Fruit fly (Drosophila melanogaster) whole organism, embryonic: ENCODE data around the gene CG6791.

Experiments
- Atf6 ChIP-seq: fragments of 200-800 bp; sonication (Bioruptor generic); IDR thresholded peaks from 2 replicates; pipeline ENCODE4 v1.3.6; 2022; ENCODE audit warnings: missing biosample characterization, missing genetic modification characterization
- CG10274 ChIP-seq: fragments of 200-800 bp; sonication (Bioruptor generic); optimal IDR thresholded peaks from 3 replicates; lab custom pipeline; 2017; ENCODE audit warnings: missing biosample characterization, mild to moderate bottlenecking, missing genetic modification characterization
- CG11723 ChIP-seq: fragments of 200-800 bp; sonication (Bioruptor generic); optimal IDR thresholded peaks from 2 replicates; lab custom pipeline; 2017; ENCODE audit warnings: missing biosample characterization, mild to moderate bottlenecking, missing genetic modification characterization
- CG14710 ChIP-seq: fragments of 200-800 bp; sonication (Bioruptor generic); optimal IDR thresholded peaks from 3 replicates; lab custom pipeline; 2019; ENCODE audit warnings: missing biosample characterization, mild to moderate bottlenecking, missing genetic modification characterization, moderate library complexity
- CG16813 ChIP-seq: fragments of 200-800 bp; sonication (Bioruptor generic); IDR thresholded peaks from 3 replicates; pipeline ENCODE4 v1.3.6; 2022; ENCODE audit warnings: missing biosample characterization, missing genetic modification characterization; ENCODE audit not compliant: partially characterized antibody
- CG16863 ChIP-seq: fragments of 200-800 bp; sonication (Bioruptor generic); optimal IDR thresholded peaks from 3 replicates; lab custom pipeline; 2016; ENCODE audit warnings: missing biosample characterization, missing genetic modification characterization
- CG17829 ChIP-seq: fragments of 200-800 bp; optimal IDR thresholded peaks from 2 replicates; lab custom pipeline; 2019; ENCODE audit warnings: missing biosample characterization, mild to moderate bottlenecking, missing genetic modification characterization, moderate library complexity
- CG17912 ChIP-seq: fragments of 200-800 bp; sonication (Bioruptor generic); optimal IDR thresholded peaks from 2 replicates; lab custom pipeline; 2018; ENCODE audit warnings: missing biosample characterization, mild to moderate bottlenecking, missing genetic modification characterization
- CG18619 ChIP-seq: fragments of 200-800 bp; sonication (Bioruptor generic); optimal IDR thresholded peaks from 3 replicates; lab custom pipeline; 2017; ENCODE audit warnings: missing biosample characterization, mild to moderate bottlenecking, missing genetic modification characterization
- CG2116 ChIP-seq: fragments of 200-800 bp; sonication (Bioruptor generic); optimal IDR thresholded peaks from 3 replicates; lab custom pipeline; 2018; ENCODE audit warnings: missing biosample characterization, mild to moderate bottlenecking, missing genetic modification characterization
- CG31224 ChIP-seq: fragments of 200-800 bp; sonication (Bioruptor generic); IDR thresholded peaks from 2 replicates; pipeline ENCODE4 v1.3.6; 2022; ENCODE audit warnings: missing biosample characterization, missing genetic modification characterization
- CG4820 ChIP-seq: fragments of 200-800 bp; sonication (Bioruptor generic); optimal IDR thresholded peaks from 3 replicates; lab custom pipeline; 2016; ENCODE audit warnings: missing biosample characterization, missing genetic modification characterization
- CG6791 ChIP-seq: fragments of 200-800 bp; sonication (Bioruptor generic); IDR thresholded peaks from 3 replicates; pipeline ENCODE4 v1.3.6; 2022; ENCODE audit warnings: missing biosample characterization, missing genetic modification characterization; ENCODE audit not compliant: partially characterized antibody
- CG8924 ChIP-seq: fragments of 200-800 bp; optimal IDR thresholded peaks from 3 replicates; lab custom pipeline; 2019; ENCODE audit warnings: missing biosample characterization, mild to moderate bottlenecking, missing genetic modification characterization, moderate library complexity
- CTCF ChIP-seq: fragments of 200-800 bp; sonication (Bioruptor generic); optimal IDR thresholded peaks from 2 replicates; lab custom pipeline; 2017; ENCODE audit warnings: missing biosample characterization, mild to moderate bottlenecking, missing genetic modification characterization, moderate library complexity
- Dip3 ChIP-seq: fragments of 200-800 bp; sonication (Bioruptor generic); optimal IDR thresholded peaks from 3 replicates; lab custom pipeline; 2016; ENCODE audit warnings: missing biosample characterization, missing genetic modification characterization
- Dll ChIP-seq: fragments of 200-800 bp; sonication (Bioruptor generic); IDR thresholded peaks from 4 replicates; pipeline ENCODE4 v1.3.6; 2022; ENCODE audit warnings: missing biosample characterization, missing genetic modification characterization; ENCODE audit not compliant: partially characterized antibody
- Dp ChIP-seq: fragments of 200-800 bp; sonication (Bioruptor generic); optimal IDR thresholded peaks from 2 replicates; lab custom pipeline; 2018; ENCODE audit warnings: missing biosample characterization, mild to moderate bottlenecking, missing genetic modification characterization, moderate library complexity
- HLH54F ChIP-seq: fragments of 200-800 bp; sonication (Bioruptor generic); optimal IDR thresholded peaks from 3 replicates; lab custom pipeline; 2016; ENCODE audit warnings: missing biosample characterization, missing genetic modification characterization
- Hmx ChIP-seq: fragments of 200-800 bp; sonication (Bioruptor generic); optimal IDR thresholded peaks from 2 replicates; lab custom pipeline; 2016; ENCODE audit warnings: missing biosample characterization, missing genetic modification characterization
- Hr78 ChIP-seq, 2 experiments: fragments of 200-800 bp in 1 of 2; fragments of >200 bp in 1 of 2; sonication (Bioruptor generic) in 1 of 2; optimal IDR thresholded peaks; 2 replicates each; lab custom pipeline; 2017 to 2019; ENCODE audit warnings: missing biosample characterization in 2 of 2, missing genetic modification characterization in 2 of 2, mild to moderate bottlenecking in 1 of 2, moderate library complexity in 1 of 2
- MBD-R2 ChIP-seq: fragments of 200-800 bp; sonication (Bioruptor generic); IDR thresholded peaks from 2 replicates; pipeline ENCODE4 v1.3.6; 2022; ENCODE audit warnings: missing biosample characterization, missing genetic modification characterization
- Mrtf ChIP-seq: fragments of 200-800 bp; sonication (Bioruptor generic); IDR thresholded peaks from 3 replicates; pipeline ENCODE4 v1.3.6; 2022; ENCODE audit warnings: missing biosample characterization, missing genetic modification characterization
- Myb ChIP-seq: fragments of 200-800 bp; sonication (Bioruptor generic); optimal IDR thresholded peaks from 2 replicates; lab custom pipeline; 2016; ENCODE audit warnings: missing biosample characterization, missing genetic modification characterization
- Rx ChIP-seq: fragments of 200-800 bp; sonication (Bioruptor generic); IDR thresholded peaks from 2 replicates; pipeline ENCODE4 v1.3.6; 2022; ENCODE audit warnings: missing biosample characterization, missing genetic modification characterization
- Sox100B ChIP-seq: fragments of 200-800 bp; sonication (Bioruptor generic); optimal IDR thresholded peaks from 3 replicates; lab custom pipeline; 2018; ENCODE audit warnings: missing biosample characterization, mild to moderate bottlenecking, missing genetic modification characterization
- Sry-δ ChIP-seq: fragments of 200-800 bp; sonication (Bioruptor generic); optimal IDR thresholded peaks from 2 replicates; lab custom pipeline; 2016; ENCODE audit warnings: missing biosample characterization, missing genetic modification characterization
- TFAM ChIP-seq: fragments of 200-800 bp; sonication (Bioruptor generic); optimal IDR thresholded peaks from 2 replicates; lab custom pipeline; 2017; ENCODE audit warnings: missing biosample characterization, missing genetic modification characterization, inconsistent platforms
- Usf ChIP-seq: fragments of 200-800 bp; sonication (Bioruptor generic); optimal IDR thresholded peaks from 2 replicates; lab custom pipeline; 2017; ENCODE audit warnings: missing genotype, missing biosample characterization, missing genetic modification characterization
- ash1 ChIP-seq: fragments of 200-800 bp; sonication (Bioruptor generic); optimal IDR thresholded peaks from 2 replicates; lab custom pipeline; 2018; ENCODE audit warnings: missing biosample characterization, mild to moderate bottlenecking, missing genetic modification characterization
- br ChIP-seq: fragments of >200 bp; optimal IDR thresholded peaks from 2 replicates; lab custom pipeline; 2017
- btn ChIP-seq: fragments of 200-800 bp; sonication (Bioruptor generic); optimal IDR thresholded peaks from 2 replicates; lab custom pipeline; 2016; ENCODE audit warnings: missing biosample characterization, missing genetic modification characterization
- croc ChIP-seq: fragments of 200-800 bp; sonication (Bioruptor generic); conservative IDR thresholded peaks from 3 replicates; pipeline ENCODE4 v1.3.6; 2022; ENCODE audit warnings: missing biosample characterization, missing genetic modification characterization
- disco-r ChIP-seq: fragments of 200-800 bp; sonication (Bioruptor generic); optimal IDR thresholded peaks from 2 replicates; lab custom pipeline; 2016; ENCODE audit warnings: missing biosample characterization, missing genetic modification characterization
- emc ChIP-seq: fragments of 200-800 bp; sonication (Bioruptor generic); optimal IDR thresholded peaks from 2 replicates; lab custom pipeline; 2016; ENCODE audit warnings: missing biosample characterization, missing genetic modification characterization
- eyg ChIP-seq: fragments of 200-800 bp; sonication (Bioruptor generic); optimal IDR thresholded peaks from 3 replicates; lab custom pipeline; 2016; ENCODE audit warnings: missing biosample characterization, missing genetic modification characterization
- jumu ChIP-seq: fragments of 200-800 bp; sonication (Bioruptor generic); optimal IDR thresholded peaks from 3 replicates; lab custom pipeline; 2016; ENCODE audit warnings: missing biosample characterization, missing genetic modification characterization
- nerfin-2 ChIP-seq: fragments of 200-800 bp; sonication (Bioruptor generic); IDR thresholded peaks from 2 replicates; pipeline ENCODE4 v1.3.6; 2022; ENCODE audit warnings: missing biosample characterization, missing genetic modification characterization; ENCODE audit not compliant: partially characterized antibody
- onecut ChIP-seq: fragments of 200-800 bp; sonication (Bioruptor generic); IDR thresholded peaks from 2 replicates; pipeline ENCODE4 v1.3.6; 2022; ENCODE audit warnings: missing biosample characterization, missing genetic modification characterization
- pan ChIP-seq, 4 experiments: fragments of >200 bp in 3 of 4; fragments of 200-800 bp in 1 of 4; sonication (Bioruptor generic) in 1 of 4; optimal IDR thresholded peaks in 3 of 4; IDR thresholded peaks in 1 of 4; 2 replicates each; pipeline versions ENCODE4 v1.3.6 to Lab custom; 2017 to 2022; ENCODE audit warnings: missing biosample characterization in 2 of 4, missing genetic modification characterization in 2 of 4, mixed read lengths in 1 of 4
- peb ChIP-seq: fragments of 200-800 bp; sonication (Bioruptor generic); IDR thresholded peaks from 2 replicates; pipeline ENCODE4 v1.3.6; 2022; ENCODE audit warnings: missing biosample characterization, missing genetic modification characterization
- pnt ChIP-seq: fragments of 200-800 bp; sonication (Bioruptor generic); optimal IDR thresholded peaks from 3 replicates; lab custom pipeline; 2016; ENCODE audit warnings: missing biosample characterization, missing genetic modification characterization
- pum ChIP-seq: fragments of 200-800 bp; sonication (Bioruptor generic); optimal IDR thresholded peaks from 2 replicates; lab custom pipeline; 2016; ENCODE audit warnings: missing biosample characterization, missing genetic modification characterization
- pzg ChIP-seq: fragments of 200-800 bp; sonication (Bioruptor generic); optimal IDR thresholded peaks from 3 replicates; lab custom pipeline; 2018; ENCODE audit warnings: missing biosample characterization, mild to moderate bottlenecking, missing genetic modification characterization, moderate library complexity
- row ChIP-seq: fragments of 200-800 bp; sonication (Bioruptor generic); IDR thresholded peaks from 3 replicates; pipeline ENCODE4 v1.3.6; 2022; ENCODE audit warnings: missing biosample characterization, missing genetic modification characterization
- seq ChIP-seq: fragments of 200-800 bp; sonication (Bioruptor generic); IDR thresholded peaks from 2 replicates; pipeline ENCODE4 v1.3.6; 2022; ENCODE audit warnings: missing biosample characterization, missing genetic modification characterization
- ssp ChIP-seq: fragments of 200-800 bp; sonication (Bioruptor generic); IDR thresholded peaks from 2 replicates; pipeline ENCODE4 v1.3.6; 2022; ENCODE audit warnings: missing biosample characterization, missing genetic modification characterization
- trem ChIP-seq: fragments of 200-800 bp; optimal IDR thresholded peaks from 3 replicates; lab custom pipeline; 2019; ENCODE audit warnings: missing biosample characterization, mild to moderate bottlenecking, missing genetic modification characterization, moderate library complexity
- tup ChIP-seq: fragments of 200-800 bp; sonication (Bioruptor generic); optimal IDR thresholded peaks from 2 replicates; lab custom pipeline; 2016; ENCODE audit warnings: missing biosample characterization, mild to moderate bottlenecking, missing genetic modification characterization, moderate library complexity
- vfl ChIP-seq: fragments of 200-800 bp; sonication (Bioruptor generic); optimal IDR thresholded peaks from 2 replicates; lab custom pipeline; 2016; ENCODE audit warnings: missing biosample characterization, missing genetic modification characterization
- vnd ChIP-seq: fragments of 200-800 bp; sonication (Bioruptor generic); IDR thresholded peaks from 3 replicates; pipeline ENCODE4 v1.3.6; 2022; ENCODE audit warnings: missing biosample characterization, missing genetic modification characterization; ENCODE audit not compliant: partially characterized antibody

CG6791 gene

DNA sequence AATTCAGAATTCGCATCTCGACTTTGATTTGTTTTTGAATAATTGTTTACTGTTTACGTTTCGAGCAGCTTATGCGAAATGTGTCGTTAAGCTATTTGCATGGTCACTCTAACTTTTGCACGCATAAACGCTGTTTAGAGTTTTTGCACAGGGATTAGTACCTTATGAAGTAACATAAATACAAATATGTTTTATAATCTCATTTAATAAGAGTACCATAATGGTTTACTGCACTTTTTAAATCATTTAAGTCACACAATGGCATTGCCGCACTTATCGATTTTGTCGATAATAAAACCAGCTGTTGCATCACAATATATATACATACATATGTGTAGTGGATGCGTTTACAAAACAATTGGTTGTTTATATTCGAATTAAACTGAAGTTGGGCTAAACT is 36.6 kb upstream of the CG6791 start, which contains the start of the genes CG6813 and CG18764 (continued):
- TF ChIP-seq HLH54F (no peak), MBD-R2 (GFP tag; lab: Robert Waterston, UW) (peak; percentile 72), Dll (GFP tag; lab: Robert Waterston, UW) (peak; percentile 59; the same call in 1 of the 4 replicates), pzg (GFP tag; lab: Kevin White, UChicago) (peak; percentile 38), vnd (GFP tag; lab: Robert Waterston, UW) (no peak), btn (GFP tag; lab: Kevin White, UChicago) (no peak), Sry-δ (GFP tag; lab: Kevin White, UChicago) (peak; percentile 3), CG17912 (no peak), Myb (GFP tag; lab: Kevin White, UChicago) (peak; percentile 41), CG16813 (no peak), ash1 (GFP tag; lab: Kevin White, UChicago) (no peak), trem (peak; percentile 21), pnt (GFP tag; lab: Kevin White, UChicago) (no peak), croc (GFP tag; lab: Robert Waterston, UW) (no peak), CG16863 (GFP tag; lab: Kevin White, UChicago) (no peak), onecut (peak; percentile 68; the same call in 1 of the 2 replicates), CG4820 (GFP tag; lab: Kevin White, UChicago) (peak; percentile 34), ssp (no peak), Hr78 (GFP tag; optimal IDR thresholded peaks at IDR 0.05; lab: Kevin White, UChicago) (no peak), peb (no peak), Dp (peak; percentile 52)

DNA sequence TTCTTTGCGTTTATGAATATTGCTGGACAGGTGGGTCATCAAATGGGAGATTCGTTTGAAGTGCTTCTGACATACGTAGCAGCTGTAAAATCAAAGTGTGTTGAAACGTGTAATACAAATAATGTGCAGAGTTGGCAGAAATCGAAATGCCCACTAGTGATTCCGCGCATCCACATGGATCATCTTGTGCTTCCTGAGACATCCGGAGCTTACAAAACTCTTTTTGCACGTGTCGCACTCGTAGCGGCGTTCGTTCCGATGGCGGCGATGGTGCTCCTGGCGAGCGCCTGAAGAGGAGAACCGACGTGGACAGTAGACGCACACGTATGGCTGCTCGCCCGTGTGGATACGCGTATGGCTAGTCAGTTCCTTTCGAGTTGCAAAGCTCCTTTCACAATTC is 35.6 kb upstream of the CG6791 start, which contains the start of gene Zaf1:
Gene Zaf1, minus strand, starts transcription at position 101 of the 400 bp plus-strand sequence.
- TF ChIP-seq tup (no peak), nerfin-2 (GFP tag; lab: Robert Waterston, UW) (no peak), row (GFP tag; lab: Robert Waterston, UW) (no peak), CG31224 (GFP tag; lab: Robert Waterston, UW) (no peak), vfl (GFP tag; lab: Kevin White, UChicago) (no peak), emc (GFP tag; lab: Kevin White, UChicago) (no peak), TFAM (no peak), pum (no peak), Mrtf (no peak), CG17829 (tag; lab: Kevin White, UChicago) (no peak), Sox100B (GFP tag; lab: Kevin White, UChicago) (no peak), CG8924 (tag; lab: Kevin White, UChicago) (no peak), Rx (GFP tag; lab: Robert Waterston, UW) (no peak)
- TF ChIP-seq, all 482 proteins: peak for 0

DNA sequence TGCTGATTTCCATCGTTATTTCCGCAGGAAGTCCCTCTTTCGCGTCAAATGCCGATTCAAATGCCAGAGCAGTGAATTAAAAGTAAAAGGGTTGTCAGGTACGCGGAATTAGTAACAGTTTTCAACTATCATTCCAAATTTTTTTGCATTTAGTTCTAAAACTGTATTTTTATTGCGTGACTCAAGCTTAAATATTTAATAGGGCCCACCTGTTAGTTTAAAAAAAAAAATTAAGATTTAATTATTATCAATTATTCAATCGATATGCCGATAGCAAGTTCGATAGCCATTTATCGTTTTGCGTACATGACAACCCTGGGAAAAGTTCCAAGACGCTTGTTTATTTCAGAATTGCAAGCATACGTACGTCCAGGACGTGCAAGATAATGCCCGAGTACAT is 33.1 kb upstream of the CG6791 start, which contains the start of gene CG14711:
Gene CG14711, plus strand, starts transcription at position 315 of the 400 bp plus-strand sequence.
- TF ChIP-seq Atf6 (GFP tag; lab: Robert Waterston, UW) (peak; percentile 90), CG10274 (peak; percentile 0), CTCF (GFP tag; lab: Kevin White, UChicago) (peak; percentile 6), CG11723 (GFP tag; lab: Kevin White, UChicago) (no peak), Dip3 (GFP tag; lab: Kevin White, UChicago) (peak; percentile 65), pan (optimal IDR thresholded peaks at IDR 0.05; lab: Kevin White, UChicago) (no peak), pan (GFP tag; optimal IDR thresholded peaks at IDR 0.05 in 1 of 2, IDR thresholded peaks at IDR 0.05 in 1 of 2) (peak in 1 of 2 experiments; percentile 86), jumu (GFP tag; lab: Kevin White, UChicago) (peak; percentile 58), CG2116 (GFP tag; lab: Kevin White, UChicago) (peak; percentile 96), CG14710 (tag; lab: Kevin White, UChicago) (peak; percentile 98), seq (peak; percentile 76), ssp (peak; percentile 52), disco-r (no peak), CG18619 (GFP tag; lab: Kevin White, UChicago) (peak; percentile 64), Hmx (GFP tag; lab: Kevin White, UChicago) (peak; percentile 31), CG6791 (GFP tag; lab: Robert Waterston, UW) (peak; percentile 75), br (lab: Kevin White, UChicago) (no peak), Usf (GFP tag; lab: Kevin White, UChicago) (peak; percentile 26), eyg (GFP tag; lab: Kevin White, UChicago) (peak; percentile 38)
